Worm (Caenorhabditis elegans) whole organism, L1 larva: ENCODE measurements around the gene scc-3.

Source experiments
- elt-3 ChIP-seq, 6 experiments: fragments of 150-350 bp in 1 of 6; sonication (generic microtip); optimal IDR thresholded peaks; 2 replicates each; lab custom pipeline; 2017 to 2018; ENCODE audit warnings: missing biosample characterization in 6 of 6, missing genetic modification characterization in 6 of 6, inconsistent platforms in 1 of 6
- lir-3 ChIP-seq: sonication (generic microtip); optimal IDR thresholded peaks from 2 replicates; lab custom pipeline; 2016; ENCODE audit warnings: mild to moderate bottlenecking, missing genetic modification characterization, moderate library complexity, missing compliant biosample characterization; ENCODE audit not compliant: poor library complexity
- nhr-11 ChIP-seq: fragments of 150-350 bp; optimal IDR thresholded peaks from 2 replicates; lab custom pipeline; 2014; ENCODE audit warnings: missing biosample characterization, missing genetic modification characterization
- nhr-12 ChIP-seq: sonication (generic microtip); optimal IDR thresholded peaks from 2 replicates; lab custom pipeline; 2017; ENCODE audit warnings: missing biosample characterization, missing genetic modification characterization
- pqm-1 ChIP-seq: sonication (generic microtip); optimal IDR thresholded peaks from 3 replicates; lab custom pipeline; 2017; ENCODE audit warnings: missing biosample characterization, missing genetic modification characterization
- unc-62 ChIP-seq: fragments of 150-350 bp; optimal IDR thresholded peaks from 2 replicates; lab custom pipeline; 2014; ENCODE audit warnings: missing biosample characterization, missing genetic modification reagents, missing genetic modification characterization

- TF ChIP-seq unc-62 (GFP tag; lab: Kevin White, UChicago) = no peak
- TF ChIP-seq lir-3 (tag; lab: Kevin White, UChicago) = no peak
- no peak for TF ChIP-seq nhr-12 (tag; lab: Kevin White, UChicago)
- no peak for TF ChIP-seq elt-3 (tag; optimal IDR thresholded peaks at IDR 0.05; lab: Kevin White, UChicago)
- TF ChIP-seq nhr-11 = no peak
- TF ChIP-seq pqm-1 (tag; lab: Kevin White, UChicago) = no peak
Measured at ce11 chrV:12729220-12729619, 34.5 kb upstream of the scc-3 start, which contains the start of gene R11D1.10.
